Worm (Caenorhabditis elegans) whole organism, L4/young adult: Measurements from ENCODE around the gene mig-32.

Experiments
- W03F9.2 ChIP-seq: fragments of 150-350 bp; optimal IDR thresholded peaks from 2 replicates; lab custom pipeline; 2014; ENCODE audit warnings: missing biosample characterization, missing genetic modification characterization
- dao-5 ChIP-seq: sonication (generic microtip); optimal IDR thresholded peaks from 2 replicates; lab custom pipeline; 2016; ENCODE audit warnings: missing genotype, missing genetic modification characterization, moderate library complexity, missing compliant biosample characterization
- him-1 ChIP-seq: sonication (generic microtip); optimal IDR thresholded peaks from 2 replicates; lab custom pipeline; 2016; ENCODE audit warnings: missing genotype, missing genetic modification reagents, missing genetic modification characterization, missing compliant biosample characterization

DNA sequence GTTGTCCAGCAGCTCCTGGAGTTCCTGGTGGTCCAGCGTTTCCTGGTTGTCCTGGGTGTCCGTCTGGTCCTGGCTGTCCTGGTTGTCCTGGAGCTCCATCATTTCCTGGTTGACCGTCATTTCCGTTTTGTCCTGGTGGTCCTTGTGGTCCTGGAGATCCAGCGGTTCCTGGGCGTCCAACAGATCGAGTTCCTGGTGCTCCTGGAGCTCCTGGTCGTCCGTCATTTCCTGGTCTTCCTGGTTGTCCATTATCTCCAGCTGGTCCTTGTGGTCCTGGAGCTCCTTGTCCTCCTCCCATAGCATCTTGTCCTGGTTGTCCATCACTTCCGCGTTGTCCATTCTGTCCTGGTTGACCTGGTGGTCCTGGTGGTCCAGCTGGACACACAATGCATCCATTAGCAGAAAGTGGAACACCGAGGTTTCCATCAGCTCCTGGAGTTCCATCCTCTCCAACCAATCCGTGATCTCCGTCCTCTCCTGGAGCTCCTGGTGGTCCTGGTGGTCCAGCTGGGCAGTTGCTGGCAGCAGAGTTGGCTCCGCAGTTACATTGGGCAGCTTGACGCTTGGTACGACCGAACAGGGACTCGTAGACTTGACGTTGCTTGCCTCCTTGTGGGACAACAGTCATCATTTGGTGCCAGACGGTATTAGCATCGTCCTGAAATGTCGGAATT, 17.1 kb upstream of the mig-32 start:
- TF ChIP-seq him-1 (tag; lab: Kevin White, UChicago) (no peak), W03F9.2 (tag; lab: Kevin White, UChicago) (no peak), dao-5 (no peak)
